Fruit fly (Drosophila melanogaster): ENCODE results near the gene Rrp1.

Rrp1 gene

DNA sequence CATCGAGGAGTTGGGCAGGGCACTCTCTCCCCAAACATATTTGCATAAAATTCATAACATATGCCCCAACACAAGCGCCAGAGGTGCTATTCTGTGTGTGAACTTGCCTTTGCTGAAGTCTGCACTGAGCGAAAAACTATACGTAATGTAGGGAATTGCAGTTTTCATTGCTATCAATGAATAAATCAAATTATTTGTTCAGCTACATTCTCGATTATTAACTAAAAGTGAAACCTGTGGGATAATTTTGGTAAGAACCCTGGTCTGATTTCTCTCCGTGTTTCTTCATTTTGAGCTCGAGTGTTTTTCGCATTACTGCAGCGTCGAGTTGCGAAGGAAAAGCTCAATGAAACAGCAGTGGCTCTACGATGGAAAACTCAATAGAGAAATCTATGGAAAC is 29.7 kb downstream of the Rrp1 start (continued):
- TF ChIP-seq dac (GFP tag; optimal IDR thresholded peaks at IDR 0.05): no peak
- no peak for TF ChIP-seq Sox102F (GFP tag; optimal IDR thresholded peaks at IDR 0.05)
- no peak for TF ChIP-seq CG9139 (GFP tag; optimal IDR thresholded peaks at IDR 0.05)
- TF ChIP-seq Lpt (GFP tag; optimal IDR thresholded peaks at IDR 0.05): no peak

DNA sequence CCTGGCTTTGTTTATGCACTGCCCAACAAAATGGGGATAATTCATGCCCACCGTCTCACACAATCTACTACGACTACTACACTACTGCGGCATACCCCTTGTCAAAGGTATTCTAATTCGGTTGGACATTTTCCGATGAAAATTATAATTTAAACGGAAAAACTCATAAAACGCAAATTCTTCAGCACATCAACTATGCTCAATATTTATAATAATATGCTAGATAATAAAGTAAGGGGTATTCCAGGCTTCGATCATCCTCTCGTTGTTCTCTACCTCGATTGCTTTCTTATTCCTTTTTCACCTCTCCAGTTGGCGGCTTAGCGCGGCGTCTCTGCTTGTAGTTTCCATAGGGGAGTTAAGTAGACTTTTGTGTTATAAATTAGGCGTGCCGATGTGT is 31.0 kb downstream of the Rrp1 start:
- TF ChIP-seq Gug (GFP tag; IDR thresholded peaks at IDR 0.05): peak; percentile 7; the same call in 1 of the 2 replicates
- TF ChIP-seq CG10669 (GFP tag; optimal IDR thresholded peaks at IDR 0.05): no peak
- no peak for TF ChIP-seq Eip75B (GFP tag; optimal IDR thresholded peaks at IDR 0.05)
- TF ChIP-seq CG11902 (GFP tag; optimal IDR thresholded peaks at IDR 0.05): no peak
- no peak for TF ChIP-seq spab (GFP tag; optimal IDR thresholded peaks at IDR 0.05)
- no peak for TF ChIP-seq CG6792 (GFP tag; optimal IDR thresholded peaks at IDR 0.05)
- TF ChIP-seq fd85E (GFP tag; optimal IDR thresholded peaks at IDR 0.05): no peak
- TF ChIP-seq Eip78C (GFP tag): peak; percentile 19
- no peak for TF ChIP-seq lz (GFP tag; optimal IDR thresholded peaks at IDR 0.05)
- no peak for TF ChIP-seq CG7368 (GFP tag; optimal IDR thresholded peaks at IDR 0.05)
- TF ChIP-seq CG6163 (GFP tag; IDR thresholded peaks at IDR 0.05): 0 out of 3 replicates have a peak, but pooled peaks have one; percentile 33
- no peak for TF ChIP-seq CG10631 (GFP tag; optimal IDR thresholded peaks at IDR 0.05)
- TF ChIP-seq CG32006 (GFP tag; optimal IDR thresholded peaks at IDR 0.05): peak; percentile 20
- TF ChIP-seq achi (GFP tag; optimal IDR thresholded peaks at IDR 0.05): no peak
- no peak for TF ChIP-seq eg (GFP tag; IDR thresholded peaks at IDR 0.05)
- no peak for TF ChIP-seq CG8632 (GFP tag; optimal IDR thresholded peaks at IDR 0.05)
- no peak for TF ChIP-seq CG31627 (GFP tag; optimal IDR thresholded peaks at IDR 0.05)
- TF ChIP-seq CG3919 (GFP tag; optimal IDR thresholded peaks at IDR 0.05): no peak
- no peak for TF ChIP-seq CG8119 (GFP tag; IDR thresholded peaks at IDR 0.05)
- TF ChIP-seq pdm3 (GFP tag; optimal IDR thresholded peaks at IDR 0.05): no peak
- TF ChIP-seq Blimp-1 (GFP tag; optimal IDR thresholded peaks at IDR 0.05): no peak
- peak; percentile 35; the same call in 1 of the 2 replicates for TF ChIP-seq CG15336 (GFP tag; IDR thresholded peaks at IDR 0.05)
- TF ChIP-seq svp (GFP tag): no peak
- TF ChIP-seq CG11762 (GFP tag; optimal IDR thresholded peaks at IDR 0.05; ENCODE audit: insufficient read depth): no peak
- no peak for TF ChIP-seq CG4318 (GFP tag; optimal IDR thresholded peaks at IDR 0.05)
- no peak for TF ChIP-seq CG9139 (GFP tag; optimal IDR thresholded peaks at IDR 0.05)
- no peak for TF ChIP-seq CG3032 (tag; optimal IDR thresholded peaks at IDR 0.05)
- TF ChIP-seq CG16779 (tag; optimal IDR thresholded peaks at IDR 0.05): no peak
- TF ChIP-seq esn (GFP tag; optimal IDR thresholded peaks at IDR 0.05): no peak
- no peak for TF ChIP-seq CG6808 (GFP tag; optimal IDR thresholded peaks at IDR 0.05)
- peak; percentile 45 for TF ChIP-seq Hr4 (GFP tag; optimal IDR thresholded peaks at IDR 0.05)
- no peak for TF ChIP-seq Ets96B (tag; optimal IDR thresholded peaks at IDR 0.05)
- TF ChIP-seq CG8319 (GFP tag; optimal IDR thresholded peaks at IDR 0.05): no peak
- TF ChIP-seq CG1621 (tag; optimal IDR thresholded peaks at IDR 0.05): no peak
- no peak for TF ChIP-seq CG34406 (GFP tag; optimal IDR thresholded peaks at IDR 0.05)

DNA sequence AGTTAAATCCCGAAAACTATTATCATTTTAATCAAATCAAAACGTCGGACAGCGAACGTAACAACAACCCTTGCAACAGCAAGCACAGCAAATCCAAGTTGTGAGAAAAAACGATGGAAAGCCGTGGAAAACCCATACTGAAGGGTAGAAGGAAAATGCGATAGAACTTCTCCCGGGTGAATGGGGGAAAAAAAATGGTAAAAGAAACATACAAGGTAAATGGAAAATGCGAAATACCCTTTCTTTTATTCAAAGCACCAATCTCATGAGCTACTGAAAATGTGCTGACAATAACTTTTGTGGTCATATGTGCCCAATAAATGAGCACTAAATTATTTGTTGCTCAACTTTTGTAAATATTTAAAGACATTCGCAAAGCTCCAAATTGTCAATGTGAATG is 32.6 kb downstream of the Rrp1 start:
- no peak for TF ChIP-seq CG6163 (GFP tag; IDR thresholded peaks at IDR 0.05)
- TF ChIP-seq CG7368 (GFP tag; optimal IDR thresholded peaks at IDR 0.05): no peak
- no peak for TF ChIP-seq pdm3 (GFP tag; optimal IDR thresholded peaks at IDR 0.05)
- no peak for TF ChIP-seq CG31627 (GFP tag; optimal IDR thresholded peaks at IDR 0.05)
- TF ChIP-seq dsx (GFP tag; optimal IDR thresholded peaks at IDR 0.05; ENCODE audit: poor library complexity, severe bottlenecking): no peak
- no peak for TF ChIP-seq fd85E (GFP tag; optimal IDR thresholded peaks at IDR 0.05)
- TF ChIP-seq topi (GFP tag; optimal IDR thresholded peaks at IDR 0.05): no peak
- TF ChIP-seq Sox14 (GFP tag; optimal IDR thresholded peaks at IDR 0.05): no peak
- TF ChIP-seq CG16779 (tag; optimal IDR thresholded peaks at IDR 0.05): no peak
- no peak for TF ChIP-seq esn (GFP tag; optimal IDR thresholded peaks at IDR 0.05)
- no peak for TF ChIP-seq Eip93F (GFP tag; optimal IDR thresholded peaks at IDR 0.05)
- no peak for TF ChIP-seq Lpt (GFP tag; optimal IDR thresholded peaks at IDR 0.05)

Measured in whole organism, prepupa.